Worm (Caenorhabditis elegans): ENCODE data around the gene rps-13.

The rps-13 gene

ce11 chrIII:6374947-6375415, at the start of gene rps-13, which contains the start of gene nfx-1:
Gene rps-13 (minus strand): TSS chrIII:6374997.
Gene nfx-1 (plus strand): TSS chrIII:6375379.
- TF ChIP-seq Y48G9A.11 (GFP tag; IDR thresholded peaks at IDR 0.05), result no peak
- peak; percentile 76 for TF ChIP-seq ztf-7 (tag; optimal IDR thresholded peaks at IDR 0.05)
- peak; percentile 41 for TF ChIP-seq nhr-10 (tag; optimal IDR thresholded peaks at IDR 0.05)
- no peak for TF ChIP-seq cey-2 (tag; optimal IDR thresholded peaks at IDR 0.05; ENCODE audit: borderline replicate concordance, insufficient read depth)
- TF ChIP-seq ceh-82 (tag; optimal IDR thresholded peaks at IDR 0.05), result no peak
- no peak for TF ChIP-seq zfp-2 (tag; optimal IDR thresholded peaks at IDR 0.05)
- no peak for TF ChIP-seq fos-1 (tag; optimal IDR thresholded peaks at IDR 0.05)
- no peak for TF ChIP-seq nhr-102 (tag; optimal IDR thresholded peaks at IDR 0.05)
- no peak for TF ChIP-seq set-16 (GFP tag; IDR thresholded peaks at IDR 0.05)
- TF ChIP-seq dve-1 (tag; optimal IDR thresholded peaks at IDR 0.05; ENCODE audit: insufficient read depth), result peak; percentile 84
- peak; percentile 80 for TF ChIP-seq nhr-11 (tag; optimal IDR thresholded peaks at IDR 0.05)
- peak; percentile 32 for TF ChIP-seq fkh-10 (GFP tag; optimal IDR thresholded peaks at IDR 0.05)
- TF ChIP-seq nhr-42 (GFP tag; IDR thresholded peaks at IDR 0.05), result no peak
- TF ChIP-seq zip-11 (GFP tag; IDR thresholded peaks at IDR 0.05), result no peak
- peak; percentile 85 for TF ChIP-seq mep-1 (tag; optimal IDR thresholded peaks at IDR 0.05)
- no peak for TF ChIP-seq gei-8 (GFP tag; optimal IDR thresholded peaks at IDR 0.05)
- TF ChIP-seq madf-9 (GFP tag; conservative IDR thresholded peaks at IDR 0.05), result no peak
- TF ChIP-seq hmg-1.1 (GFP tag; IDR thresholded peaks at IDR 0.05), result peak; percentile 68
- TF ChIP-seq nhr-111 (GFP tag; optimal IDR thresholded peaks at IDR 0.05), result no peak
- no peak for TF ChIP-seq ceh-62 (tag; optimal IDR thresholded peaks at IDR 0.05)
- no peak for TF ChIP-seq tag-97 (GFP tag; IDR thresholded peaks at IDR 0.05)
- no peak for TF ChIP-seq egl-27 (tag; optimal IDR thresholded peaks at IDR 0.05)
- no peak for TF ChIP-seq lim-7 (GFP tag; IDR thresholded peaks at IDR 0.05)
- peak; percentile 99 for TF ChIP-seq nhr-28 (tag; optimal IDR thresholded peaks at IDR 0.05)
- TF ChIP-seq unc-62 (GFP tag; optimal IDR thresholded peaks at IDR 0.05 in 1 of 2), result peak in 1 of 2 experiments; percentile 90
- TF ChIP-seq unc-62 (tag; optimal IDR thresholded peaks at IDR 0.05), result no peak
- TF ChIP-seq Y75B8A.6 (GFP tag; IDR thresholded peaks at IDR 0.05), result no peak
- TF ChIP-seq aha-1 (tag), result peak; percentile 100
- TF ChIP-seq nhr-76 (tag; optimal IDR thresholded peaks at IDR 0.05), result no peak
- peak; percentile 98 for TF ChIP-seq D1046.2 (GFP tag; IDR thresholded peaks at IDR 0.05)
- no peak for TF ChIP-seq ceh-32 (tag; optimal IDR thresholded peaks at IDR 0.05; ENCODE audit: poor library complexity)
- no peak for TF ChIP-seq T20F7.1 (GFP tag; optimal IDR thresholded peaks at IDR 0.05)
- peak; percentile 82 for TF ChIP-seq mes-2 (tag; optimal IDR thresholded peaks at IDR 0.05; ENCODE audit: poor library complexity, severe bottlenecking)
- peak; percentile 78 for TF ChIP-seq lin-13 (GFP tag; optimal IDR thresholded peaks at IDR 0.05)
- TF ChIP-seq ctbp-1 (GFP tag; IDR thresholded peaks at IDR 0.05), result no peak
- peak; percentile 99 for TF ChIP-seq zip-2 (tag; optimal IDR thresholded peaks at IDR 0.05)
- TF ChIP-seq nhr-77 (tag; optimal IDR thresholded peaks at IDR 0.05), result peak; percentile 91
- peak in 1 of 2 experiments; percentile 48 for TF ChIP-seq mdl-1 (tag; optimal IDR thresholded peaks at IDR 0.05)
- TF ChIP-seq vab-7 (GFP tag; IDR thresholded peaks at IDR 0.05), result no peak
- no peak for TF ChIP-seq egl-43 (GFP tag; IDR thresholded peaks at IDR 0.05)
- TF ChIP-seq rbr-2 (tag; optimal IDR thresholded peaks at IDR 0.05), result peak; percentile 61
- no peak for TF ChIP-seq daf-16 (GFP tag; optimal IDR thresholded peaks at IDR 0.05)
- TF ChIP-seq daf-16 (tag; optimal IDR thresholded peaks at IDR 0.05), result peak; percentile 85
- TF ChIP-seq lin-15B (tag; optimal IDR thresholded peaks at IDR 0.05), result peak; percentile 18
- no peak for TF ChIP-seq unc-39 (tag; optimal IDR thresholded peaks at IDR 0.05)
- no peak for TF ChIP-seq pha-4 (GFP tag; IDR thresholded peaks at IDR 0.05)
- TF ChIP-seq pha-4 (tag; optimal IDR thresholded peaks at IDR 0.05), result peak; percentile 97
- TF ChIP-seq ces-1 (GFP tag; optimal IDR thresholded peaks at IDR 0.05), result no peak
- TF ChIP-seq hlh-11 (tag; optimal IDR thresholded peaks at IDR 0.05), result peak; percentile 70
- no peak for TF ChIP-seq lir-3 (tag; optimal IDR thresholded peaks at IDR 0.05)
- no peak for TF ChIP-seq ztf-11 (tag; optimal IDR thresholded peaks at IDR 0.05)
- TF ChIP-seq F10B5.3 (tag; optimal IDR thresholded peaks at IDR 0.05), result no peak
- TF ChIP-seq daf-8 (GFP tag; IDR thresholded peaks at IDR 0.05), result no peak
